Worm (Caenorhabditis elegans): Measurements from ENCODE around the gene T03G6.1.
A peak's percentile ranks its signal among the peaks of the same experiment; 100 is the strongest.

Gene T03G6.1

ce11 chrX:2654334-2654733 is 46.3 kb downstream of the T03G6.1 start:
- TF ChIP-seq lsy-2 (tag; optimal IDR thresholded peaks at IDR 0.05) (no peak), ceh-8 (GFP tag; optimal IDR thresholded peaks at IDR 0.05) (no peak), egl-27 (tag; optimal IDR thresholded peaks at IDR 0.05) (no peak), lin-14 (GFP tag; optimal IDR thresholded peaks at IDR 0.05) (peak; percentile 75), efl-1 (optimal IDR thresholded peaks at IDR 0.05) (no peak), efl-1 (GFP tag; optimal IDR thresholded peaks at IDR 0.05 in 1 of 2) (peak in 1 of 2 experiments; percentile 31), tlp-1 (tag; optimal IDR thresholded peaks at IDR 0.05) (no peak), C16A3.4 (tag; optimal IDR thresholded peaks at IDR 0.05) (no peak), zag-1 (tag; optimal IDR thresholded peaks at IDR 0.05) (peak; percentile 32), pqm-1 (tag; optimal IDR thresholded peaks at IDR 0.05) (no peak), tbx-2 (tag; optimal IDR thresholded peaks at IDR 0.05) (no peak)
